Worm (Caenorhabditis elegans) whole organism, young adult: ENCODE data around the gene T13A10.1.

Source experiments
- B0035.1 ChIP-seq: sonication (generic microtip); optimal IDR thresholded peaks from 2 replicates; lab custom pipeline; 2016; ENCODE audit warnings: missing genetic modification characterization, mild to moderate bottlenecking, missing compliant biosample characterization, missing genotype, missing genetic modification reagents
- K11D2.4 ChIP-seq: fragments of 200-800 bp; sonication (Bioruptor generic); IDR thresholded peaks from 2 replicates; pipeline ENCODE4 v1.3.6; 2022; ENCODE audit warnings: missing genetic modification reagents, missing genetic modification characterization, missing compliant biosample characterization
- him-1 ChIP-seq: sonication (generic microtip); optimal IDR thresholded peaks from 2 replicates; lab custom pipeline; 2016; ENCODE audit warnings: missing genotype, missing genetic modification reagents, missing genetic modification characterization, missing compliant biosample characterization
- hsf-1 ChIP-seq: fragments of 200-800 bp; sonication (Bioruptor generic); IDR thresholded peaks from 2 replicates; pipeline ENCODE4 v1.3.6; 2022; ENCODE audit warnings: missing genetic modification reagents, missing genetic modification characterization, missing compliant biosample characterization
- pha-4 ChIP-seq: fragments of 150-350 bp; sonication (generic microtip); optimal IDR thresholded peaks from 2 replicates; lab custom pipeline; 2014; ENCODE audit warnings: missing biosample characterization, missing genetic modification reagents, missing genetic modification characterization

DNA sequence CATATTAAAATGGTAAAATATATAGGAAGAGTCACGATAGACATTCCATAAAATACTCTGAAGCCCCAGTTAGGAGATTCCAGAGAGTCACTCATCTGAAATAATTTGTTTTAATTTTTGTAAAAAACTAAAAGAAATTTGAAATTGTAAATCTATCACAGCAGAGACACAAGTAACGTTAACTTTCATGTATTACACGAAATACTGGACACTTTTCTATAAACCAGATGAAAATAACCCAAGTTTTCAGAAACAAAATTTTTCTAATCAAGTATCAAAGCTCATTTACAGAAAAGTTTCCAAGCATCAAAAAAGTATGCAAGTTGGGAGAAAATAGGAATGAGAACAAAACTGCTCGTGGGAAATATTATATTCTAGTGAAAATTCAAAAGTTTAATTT lies 22.4 kb downstream of the T13A10.1 start, which contains the start of gene srv-27:
- no peak for TF ChIP-seq pha-4 (tag; lab: Kevin White, UChicago)
- no peak for TF ChIP-seq B0035.1 (tag; lab: Kevin White, UChicago)
- no peak for TF ChIP-seq him-1 (tag; lab: Kevin White, UChicago)
- no peak for TF ChIP-seq K11D2.4 (GFP tag; lab: Robert Waterston, UW)
- TF ChIP-seq hsf-1, result no peak
